Worm (Caenorhabditis elegans): ENCODE measurements around the gene pxd-1.

Gene pxd-1

DNA sequence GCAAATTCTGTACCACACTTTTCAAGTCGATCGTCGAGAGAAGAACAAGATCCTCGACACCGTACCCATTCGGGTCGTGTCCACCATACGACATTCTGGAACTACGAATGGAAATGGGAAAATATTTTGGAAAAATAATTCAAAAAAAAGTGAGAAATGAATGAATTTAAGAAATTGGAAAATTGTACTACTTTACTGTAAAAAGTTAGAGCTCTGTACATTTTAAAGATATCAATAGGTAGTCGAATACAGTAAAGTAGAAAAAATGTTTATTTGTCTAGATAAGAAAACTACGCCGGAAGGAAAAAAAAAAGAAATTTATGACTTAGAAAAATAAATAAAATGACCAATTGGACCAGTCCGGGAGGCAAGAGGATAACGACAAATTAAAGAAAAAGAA lies 30.8 kb downstream of the pxd-1 start, which contains the start of gene hum-5:
hum-5 (minus strand) TSS at position 101 of the 400 bp plus-strand sequence.
- TF ChIP-seq ztf-29 (GFP tag; IDR thresholded peaks at IDR 0.05), result no peak
- TF ChIP-seq tab-1 (GFP tag; IDR thresholded peaks at IDR 0.05), result no peak
- no peak for TF ChIP-seq med-1 (GFP tag; optimal IDR thresholded peaks at IDR 0.05; ENCODE audit: insufficient read depth)
- TF ChIP-seq cog-1 (tag; optimal IDR thresholded peaks at IDR 0.05), result no peak
- no peak for TF ChIP-seq T22C8.4 (GFP tag; IDR thresholded peaks at IDR 0.05)
- TF ChIP-seq ztf-23 (GFP tag; IDR thresholded peaks at IDR 0.05), result no peak
- TF ChIP-seq klf-2 (GFP tag; conservative IDR thresholded peaks at IDR 0.05), result no peak
- TF ChIP-seq flt-1 (GFP tag; IDR thresholded peaks at IDR 0.05), result no peak
- no peak for TF ChIP-seq ref-1 (GFP tag; conservative IDR thresholded peaks at IDR 0.05)

DNA sequence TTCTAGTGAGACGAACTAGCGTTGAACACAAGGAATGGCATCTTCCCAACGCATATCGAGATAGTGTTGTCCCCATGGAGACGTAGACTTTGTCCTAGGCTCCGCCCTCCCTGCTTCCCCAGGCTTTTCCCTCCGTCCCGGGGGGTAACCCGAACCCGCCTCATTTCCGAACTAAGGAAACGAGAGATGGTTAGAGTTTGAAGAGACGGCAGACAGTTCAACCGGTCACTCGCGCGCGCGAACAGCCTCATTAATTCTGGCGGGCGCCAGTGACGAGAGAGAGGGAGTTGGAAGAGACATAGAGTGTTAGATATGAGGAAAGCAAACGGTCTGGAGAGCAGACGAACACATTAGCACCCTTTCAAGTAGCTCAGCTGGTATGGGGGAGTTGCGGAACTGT lies 31.4 kb downstream of the pxd-1 start:
- TF ChIP-seq ztf-29 (GFP tag; IDR thresholded peaks at IDR 0.05) (no peak), flt-1 (GFP tag; IDR thresholded peaks at IDR 0.05) (no peak), T22C8.4 (GFP tag; IDR thresholded peaks at IDR 0.05) (no peak), ztf-23 (GFP tag; IDR thresholded peaks at IDR 0.05) (no peak), klf-2 (GFP tag; conservative IDR thresholded peaks at IDR 0.05) (no peak), ref-1 (GFP tag; conservative IDR thresholded peaks at IDR 0.05) (no peak), cog-1 (tag; optimal IDR thresholded peaks at IDR 0.05) (no peak), med-1 (GFP tag; optimal IDR thresholded peaks at IDR 0.05; ENCODE audit: insufficient read depth) (no peak), tab-1 (GFP tag; IDR thresholded peaks at IDR 0.05) (no peak)

ce11 chrIII:4039775-4040174 lies 33.8 kb downstream of the pxd-1 start:
- TF ChIP-seq ztf-23 (GFP tag; IDR thresholded peaks at IDR 0.05), result no peak
- no peak for TF ChIP-seq tab-1 (GFP tag; IDR thresholded peaks at IDR 0.05)
- TF ChIP-seq T22C8.4 (GFP tag; IDR thresholded peaks at IDR 0.05), result no peak
- TF ChIP-seq klf-2 (GFP tag; conservative IDR thresholded peaks at IDR 0.05), result no peak
- no peak for TF ChIP-seq ref-1 (GFP tag; conservative IDR thresholded peaks at IDR 0.05)
- no peak for TF ChIP-seq cog-1 (tag; optimal IDR thresholded peaks at IDR 0.05)
- no peak for TF ChIP-seq flt-1 (GFP tag; IDR thresholded peaks at IDR 0.05)
- no peak for TF ChIP-seq ztf-29 (GFP tag; IDR thresholded peaks at IDR 0.05)
- no peak for TF ChIP-seq med-1 (GFP tag; optimal IDR thresholded peaks at IDR 0.05; ENCODE audit: insufficient read depth)

ce11 chrIII:4049150-4049549 lies 43.2 kb downstream of the pxd-1 start:
- TF ChIP-seq tab-1 (GFP tag; IDR thresholded peaks at IDR 0.05), result no peak
- no peak for TF ChIP-seq cog-1 (tag; optimal IDR thresholded peaks at IDR 0.05)
- no peak for TF ChIP-seq T22C8.4 (GFP tag; IDR thresholded peaks at IDR 0.05)
- TF ChIP-seq klf-2 (GFP tag; conservative IDR thresholded peaks at IDR 0.05), result no peak
- no peak for TF ChIP-seq flt-1 (GFP tag; IDR thresholded peaks at IDR 0.05)
- no peak for TF ChIP-seq ref-1 (GFP tag; conservative IDR thresholded peaks at IDR 0.05)
- TF ChIP-seq med-1 (GFP tag; optimal IDR thresholded peaks at IDR 0.05; ENCODE audit: insufficient read depth), result no peak
- TF ChIP-seq ztf-23 (GFP tag; IDR thresholded peaks at IDR 0.05), result no peak
- TF ChIP-seq ztf-29 (GFP tag; IDR thresholded peaks at IDR 0.05), result no peak

DNA sequence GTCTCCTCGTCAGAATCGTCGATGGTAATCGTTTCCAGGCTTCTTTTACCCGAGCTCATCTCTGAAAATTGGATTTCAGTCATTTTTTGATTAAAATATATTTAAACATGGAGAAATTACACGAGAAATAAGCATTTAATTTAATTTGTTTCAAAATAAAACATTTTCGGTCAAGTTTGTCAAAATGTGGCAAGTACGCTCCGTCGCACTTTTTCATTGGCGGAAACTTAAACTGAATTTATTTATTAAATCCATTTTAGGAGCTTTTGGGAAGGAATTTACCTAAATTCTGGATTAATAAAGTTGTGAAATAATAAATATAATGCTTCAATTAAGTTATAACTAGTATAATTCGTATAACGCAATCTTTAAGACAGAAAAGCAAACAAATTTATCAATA lies 52.0 kb downstream of the pxd-1 start, which contains the start of gene rcq-5:
rcq-5 (minus strand) TSS at position 83 of the 400 bp plus-strand sequence.
- TF ChIP-seq ztf-29 (GFP tag; IDR thresholded peaks at IDR 0.05), result no peak
- no peak for TF ChIP-seq T22C8.4 (GFP tag; IDR thresholded peaks at IDR 0.05)
- TF ChIP-seq klf-2 (GFP tag; conservative IDR thresholded peaks at IDR 0.05), result no peak
- TF ChIP-seq cog-1 (tag; optimal IDR thresholded peaks at IDR 0.05), result no peak
- no peak for TF ChIP-seq med-1 (GFP tag; optimal IDR thresholded peaks at IDR 0.05; ENCODE audit: insufficient read depth)
- no peak for TF ChIP-seq flt-1 (GFP tag; IDR thresholded peaks at IDR 0.05)
- no peak for TF ChIP-seq ref-1 (GFP tag; conservative IDR thresholded peaks at IDR 0.05)
- no peak for TF ChIP-seq tab-1 (GFP tag; IDR thresholded peaks at IDR 0.05)
- no peak for TF ChIP-seq ztf-23 (GFP tag; IDR thresholded peaks at IDR 0.05)

DNA sequence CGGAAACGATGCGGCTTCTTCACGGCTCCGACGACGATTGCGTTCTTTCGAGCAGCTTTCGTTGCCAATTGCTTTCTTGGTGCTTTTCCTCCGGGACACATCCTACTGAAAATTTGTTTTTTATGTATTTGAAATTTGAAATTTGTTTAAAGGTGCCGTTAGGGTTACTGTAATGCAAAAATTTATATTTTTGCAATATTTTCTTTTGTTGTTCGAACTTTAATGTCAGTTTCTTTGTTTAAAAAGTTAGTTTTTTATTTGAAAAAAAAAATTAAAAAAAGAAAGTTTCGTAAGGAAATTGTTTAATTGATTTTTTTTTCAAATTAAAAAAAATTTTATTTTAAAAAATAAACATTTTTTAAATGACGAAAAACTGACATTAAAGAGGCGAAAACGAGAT lies 52.7 kb downstream of the pxd-1 start, which contains the start of gene his-69:
his-69 (minus strand) TSS at position 101 of the 400 bp plus-strand sequence.
- no peak for TF ChIP-seq flt-1 (GFP tag; IDR thresholded peaks at IDR 0.05)
- no peak for TF ChIP-seq cog-1 (tag; optimal IDR thresholded peaks at IDR 0.05)
- no peak for TF ChIP-seq tab-1 (GFP tag; IDR thresholded peaks at IDR 0.05)

All from whole organism, midembryonic.